Fruit fly (Drosophila melanogaster) whole organism, pupa: ENCODE measurements around the gene Oseg4.
A peak's percentile ranks its signal among the peaks of the same experiment; 100 is the strongest.

ENCODE experiments used
- CG12605 ChIP-seq: fragments of 200-800 bp; sonication (Bioruptor generic); IDR thresholded peaks from 2 replicates; pipeline ENCODE4 v1.3.6; 2022; ENCODE audit warnings: missing biosample characterization, missing genetic modification characterization
- CG13204 ChIP-seq: fragments of 200-800 bp; sonication (Bioruptor generic); optimal IDR thresholded peaks from 2 replicates; lab custom pipeline; 2018; ENCODE audit warnings: missing biosample characterization, mild to moderate bottlenecking, missing genetic modification characterization, moderate library complexity
- CG14655 ChIP-seq: fragments of 200-800 bp; sonication (Bioruptor generic); optimal IDR thresholded peaks from 3 replicates; lab custom pipeline; 2017; ENCODE audit warnings: mild to moderate bottlenecking, missing biosample characterization, missing genetic modification reagents, missing genetic modification characterization
- CG15710 ChIP-seq: fragments of 200-800 bp; sonication (Bioruptor generic); optimal IDR thresholded peaks from 2 replicates; lab custom pipeline; 2018; ENCODE audit warnings: missing biosample characterization, mild to moderate bottlenecking, missing genetic modification characterization, moderate library complexity
- CG17806 ChIP-seq: fragments of 200-800 bp; sonication (Bioruptor generic); optimal IDR thresholded peaks from 2 replicates; lab custom pipeline; 2018; ENCODE audit warnings: missing biosample characterization, mild to moderate bottlenecking, missing genetic modification characterization, moderate library complexity
- CG34367 ChIP-seq: fragments of 200-800 bp; sonication (Bioruptor generic); optimal IDR thresholded peaks from 2 replicates; lab custom pipeline; 2018; ENCODE audit warnings: missing biosample characterization, mild to moderate bottlenecking, missing genetic modification characterization
- CG8159 ChIP-seq: fragments of 200-800 bp; sonication (Bioruptor generic); optimal IDR thresholded peaks from 3 replicates; lab custom pipeline; 2018; ENCODE audit warnings: missing biosample characterization, mild to moderate bottlenecking, missing genetic modification characterization, moderate library complexity
- CG8301 ChIP-seq: fragments of 200-800 bp; sonication (Bioruptor generic); optimal IDR thresholded peaks from 2 replicates; lab custom pipeline; 2018; ENCODE audit warnings: missing biosample characterization, mild to moderate bottlenecking, missing genetic modification characterization
- CG9948 ChIP-seq: fragments of 200-800 bp; sonication (Bioruptor generic); optimal IDR thresholded peaks from 2 replicates; lab custom pipeline; 2018; ENCODE audit warnings: missing biosample characterization, mild to moderate bottlenecking, missing genetic modification characterization, moderate library complexity
- D1 ChIP-seq: fragments of 200-800 bp; sonication (Bioruptor generic); optimal IDR thresholded peaks from 2 replicates; lab custom pipeline; 2018; ENCODE audit warnings: missing biosample characterization, mild to moderate bottlenecking, missing genetic modification characterization, moderate library complexity
- EcR ChIP-seq: fragments of 200-800 bp; sonication (Bioruptor generic); optimal IDR thresholded peaks from 3 replicates; lab custom pipeline; 2019; ENCODE audit warnings: missing biosample characterization, missing genetic modification characterization, mild to moderate bottlenecking, moderate library complexity, missing genetic modification reagents
- Ets98B ChIP-seq: fragments of 200-800 bp; sonication (Bioruptor generic); IDR thresholded peaks from 2 replicates; pipeline ENCODE4 v1.3.6; 2022; ENCODE audit warnings: missing biosample characterization, missing genetic modification characterization
- Pif1A ChIP-seq: fragments of 200-800 bp; sonication (Bioruptor generic); optimal IDR thresholded peaks from 3 replicates; lab custom pipeline; 2016; ENCODE audit warnings: missing biosample characterization, missing genetic modification characterization
- Pif1B ChIP-seq: fragments of 200-800 bp; sonication (Bioruptor generic); optimal IDR thresholded peaks from 3 replicates; lab custom pipeline; 2016; ENCODE audit warnings: missing biosample characterization, missing genetic modification characterization
- Snoo ChIP-seq: fragments of 200-800 bp; sonication (Bioruptor generic); optimal IDR thresholded peaks from 3 replicates; lab custom pipeline; 2017; ENCODE audit warnings: missing biosample characterization, mild to moderate bottlenecking, missing genetic modification characterization, inconsistent platforms
- fd96Ca ChIP-seq: fragments of 200-800 bp; sonication (Bioruptor generic); IDR thresholded peaks from 3 replicates; pipeline ENCODE4 v1.3.6; 2022; ENCODE audit warnings: missing biosample characterization, missing genetic modification characterization
- gl ChIP-seq: fragments of 200-800 bp; sonication (Bioruptor generic); optimal IDR thresholded peaks from 2 replicates; lab custom pipeline; 2018; ENCODE audit warnings: missing biosample characterization, mild to moderate bottlenecking, missing genetic modification characterization
- rn ChIP-seq: fragments of 200-800 bp; sonication (Bioruptor generic); IDR thresholded peaks from 2 replicates; pipeline ENCODE4 v1.3.6; 2022; ENCODE audit warnings: missing biosample characterization, missing genetic modification characterization

Oseg4 gene

DNA sequence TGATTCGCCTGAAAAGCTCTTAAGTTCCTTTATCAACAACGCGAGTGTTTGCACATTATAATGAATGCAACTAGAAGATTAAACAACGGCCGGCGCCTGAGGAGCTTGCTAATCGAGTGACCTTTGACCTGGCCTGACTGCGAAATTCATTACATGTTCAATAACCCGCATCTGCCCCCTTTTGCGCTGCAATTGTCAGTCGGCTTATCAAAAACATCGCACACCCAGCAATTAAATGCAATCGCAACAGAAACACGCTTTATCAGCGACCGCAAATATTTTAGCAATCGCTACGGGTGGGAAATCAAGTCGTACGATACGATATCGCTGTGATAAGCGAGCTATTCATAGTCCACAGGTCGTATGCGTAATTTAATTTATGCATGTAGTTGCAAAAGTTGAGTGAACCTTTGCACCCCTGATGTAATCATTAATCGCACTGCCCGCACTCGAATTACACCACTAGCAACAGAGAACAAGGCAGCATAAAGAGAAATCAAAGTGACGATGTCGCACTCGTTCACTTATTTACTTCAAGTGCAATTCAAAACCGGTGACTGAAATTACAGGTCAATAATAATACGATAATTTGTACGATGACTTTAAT, 4.1 kb upstream of the Oseg4 start:
- peak; percentile 5 for TF ChIP-seq gl
- TF ChIP-seq Ets98B = no peak
- no peak for TF ChIP-seq CG8301
- TF ChIP-seq EcR (GFP tag; lab: Kevin White, UChicago) = peak; percentile 78

DNA sequence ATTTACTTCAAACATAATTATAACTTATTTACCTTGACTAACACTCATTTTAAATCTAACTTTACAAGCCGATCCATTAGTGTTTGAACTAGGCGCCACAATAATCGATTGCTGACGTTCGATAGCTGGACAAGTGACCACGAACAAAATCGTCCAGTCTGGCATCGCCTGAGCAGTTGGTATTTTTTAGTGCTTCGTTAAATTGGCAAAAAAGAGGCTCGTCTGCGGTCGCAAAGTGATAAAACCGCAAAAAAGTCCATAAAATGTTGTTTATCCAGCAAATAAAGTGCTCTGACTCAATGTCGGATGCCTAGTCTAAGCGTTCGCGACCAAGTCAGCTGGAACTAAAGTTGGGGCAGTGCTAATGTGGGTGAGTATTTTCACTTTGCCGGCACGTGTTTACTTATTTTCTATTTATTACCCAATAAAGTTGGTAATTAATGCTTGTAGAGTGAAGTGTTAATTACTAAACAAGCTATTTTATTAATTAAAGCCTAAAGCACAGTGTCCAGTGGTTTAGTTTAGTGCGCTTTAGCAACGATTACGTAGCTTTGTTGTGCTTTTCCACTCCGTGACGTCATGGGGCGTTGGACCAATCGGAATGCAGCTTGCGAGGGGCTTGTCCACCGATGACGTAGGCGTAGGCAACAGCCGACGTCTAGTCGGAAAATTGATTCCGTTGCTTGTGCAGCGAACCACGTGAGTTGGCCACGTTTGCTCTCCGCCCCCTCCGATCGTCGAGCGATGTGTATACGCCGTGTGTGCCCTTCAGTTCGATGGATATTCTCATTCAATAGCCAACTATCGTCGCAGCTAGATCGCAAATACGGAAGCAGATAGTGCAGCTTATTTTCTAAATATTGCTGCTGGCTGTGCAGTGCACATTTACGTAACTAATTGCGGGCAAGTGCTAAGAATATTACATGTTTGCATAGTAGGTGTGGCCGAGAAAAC, 3.1 kb upstream of the Oseg4 start, which contains the start of gene Gk2:
TSS of gene Gk2 (plus strand) at position 33 of the 954 bp plus-strand sequence.
- TF ChIP-seq rn (GFP tag; lab: Robert Waterston, UW) (no peak), EcR (GFP tag; lab: Kevin White, UChicago) (peak; percentile 3)

DNA sequence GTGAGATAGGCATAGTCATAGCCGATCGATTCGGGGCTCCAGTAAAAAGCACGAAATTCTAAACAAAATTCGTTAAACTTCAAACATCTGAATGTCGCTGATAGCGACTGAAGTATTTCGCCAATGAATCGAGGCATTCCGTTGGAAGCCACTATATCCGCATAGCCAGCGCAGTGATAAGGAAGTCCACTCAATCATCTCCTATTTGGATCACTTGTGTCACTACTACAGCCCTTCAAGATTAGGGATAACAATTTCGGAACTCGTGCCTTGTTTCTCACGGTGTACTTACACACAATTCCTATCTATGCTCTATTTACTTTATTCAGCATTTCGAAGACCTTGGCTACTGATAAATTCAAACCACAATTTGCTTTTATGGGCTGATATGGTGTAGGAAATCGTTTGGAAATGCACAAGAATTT, 2.3 kb upstream of the Oseg4 start, which contains the start of gene PIG-Wb:
TSS of gene PIG-Wb (minus strand) at position 209 of the 425 bp plus-strand sequence.
- TF ChIP-seq CG8159 (tag; lab: Kevin White, UChicago) = no peak
- TF ChIP-seq CG8301 = no peak
- TF ChIP-seq CG15710 (tag; lab: Kevin White, UChicago) = no peak
- no peak for TF ChIP-seq Snoo (tag; lab: Kevin White, UChicago)
- no peak for TF ChIP-seq Pif1A (GFP tag; lab: Kevin White, UChicago)
- no peak for TF ChIP-seq D1 (tag; lab: Kevin White, UChicago)
- TF ChIP-seq CG9948 (tag; lab: Kevin White, UChicago) = no peak
- TF ChIP-seq gl = no peak
- no peak for TF ChIP-seq CG34367 (tag; lab: Kevin White, UChicago)
- TF ChIP-seq rn (GFP tag; lab: Robert Waterston, UW) = no peak
- no peak for TF ChIP-seq CG13204 (GFP tag; lab: Kevin White, UChicago)
- no peak for TF ChIP-seq Pif1B (GFP tag; lab: Kevin White, UChicago)
- TF ChIP-seq EcR (GFP tag; lab: Kevin White, UChicago) = no peak
- TF ChIP-seq CG17806 = no peak
- no peak for TF ChIP-seq fd96Ca (GFP tag; lab: Robert Waterston, UW)

DNA sequence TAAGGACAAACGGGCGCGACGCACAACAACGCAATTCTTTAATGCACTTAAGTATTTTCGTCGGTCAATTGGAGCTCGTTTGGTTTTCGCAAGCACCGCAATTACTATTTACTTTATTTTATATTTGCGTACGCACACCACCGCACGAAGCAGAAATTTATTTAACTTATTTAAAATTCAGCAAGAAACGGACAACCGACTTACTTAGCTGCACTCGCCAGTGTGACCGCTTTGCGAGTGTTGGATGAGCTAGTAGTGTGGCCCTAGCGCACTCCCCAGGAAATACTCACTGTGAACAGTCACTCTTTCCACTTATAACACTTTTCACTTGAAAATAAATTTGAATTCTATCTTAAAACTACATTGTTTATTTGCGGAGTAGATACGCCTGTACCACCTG, 4.7 kb downstream of the Oseg4 start, which contains the start of gene drpr:
TSS of gene drpr (minus strand) at position 235 of the 400 bp plus-strand sequence.
- TF ChIP-seq Snoo (tag; lab: Kevin White, UChicago) (peak; percentile 53), Ets98B (peak; percentile 15; the same call in 1 of the 2 replicates), D1 (tag; lab: Kevin White, UChicago) (no peak), CG8159 (tag; lab: Kevin White, UChicago) (peak; percentile 18), Pif1A (GFP tag; lab: Kevin White, UChicago) (no peak), Pif1B (GFP tag; lab: Kevin White, UChicago) (peak; percentile 61)
- TF ChIP-seq, all 21 proteins: peak for 4

DNA sequence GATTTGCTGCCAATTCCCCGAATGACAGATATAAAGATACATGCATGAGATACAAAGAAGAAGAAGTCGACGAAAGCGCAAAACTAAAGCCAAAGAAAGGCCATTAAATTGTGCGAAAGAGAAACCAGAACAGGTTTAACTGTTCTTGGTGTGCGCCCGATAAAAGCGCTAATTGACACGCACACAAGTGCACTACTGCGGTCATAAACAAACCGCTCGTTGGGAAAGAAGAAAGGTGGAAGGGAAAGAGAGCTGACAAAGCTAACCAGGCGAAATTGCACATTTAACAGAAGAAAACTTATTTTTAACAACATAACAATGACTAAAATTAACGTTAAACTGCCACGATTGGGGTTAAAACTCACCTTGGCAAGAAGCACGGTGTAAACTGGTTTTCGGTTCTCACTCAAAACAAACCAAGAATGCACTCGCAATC, 5.4 kb downstream of the Oseg4 start:
- TF ChIP-seq CG9948 (tag; lab: Kevin White, UChicago) = no peak
- peak; percentile 73 for TF ChIP-seq EcR (GFP tag; lab: Kevin White, UChicago)
- TF ChIP-seq CG13204 (GFP tag; lab: Kevin White, UChicago) = peak; percentile 3

DNA sequence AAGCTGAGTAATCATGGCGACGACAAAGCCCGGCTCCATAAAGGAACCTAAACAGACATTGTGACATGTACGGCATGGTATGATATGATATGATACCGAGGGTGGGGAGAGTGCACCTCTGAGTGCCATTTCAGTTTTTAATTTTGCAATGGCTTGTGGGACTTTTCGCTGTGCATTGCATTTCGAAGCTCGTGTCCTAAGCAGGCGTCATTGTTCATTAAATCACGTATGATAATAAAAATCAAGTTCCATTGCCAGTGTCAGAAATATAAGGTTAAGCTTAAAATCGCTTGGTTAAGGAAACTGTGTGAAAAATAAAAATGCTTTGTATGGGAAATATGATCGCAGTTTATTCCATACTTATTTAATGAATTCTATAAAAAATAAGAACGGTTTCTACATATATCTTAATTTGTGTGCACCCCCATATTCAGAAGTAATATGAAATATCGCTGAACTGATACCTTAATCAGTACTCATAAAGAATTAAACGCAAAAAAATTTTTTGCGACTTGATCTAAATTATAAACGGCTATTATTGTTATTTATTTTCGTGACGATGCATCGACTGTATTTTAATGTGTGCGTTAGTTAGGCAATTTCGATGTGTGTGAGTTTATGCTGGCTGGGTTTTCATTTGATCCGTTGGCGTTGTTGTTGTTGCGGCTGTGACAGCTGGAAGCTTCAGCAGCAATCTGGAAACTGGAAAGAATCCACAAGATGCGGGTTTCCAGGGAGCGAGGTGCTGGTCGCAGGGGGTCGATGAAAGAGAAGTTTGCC, 6.0 kb downstream of the Oseg4 start:
- TF ChIP-seq EcR (GFP tag; lab: Kevin White, UChicago) (no peak), CG14655 (GFP tag; lab: Kevin White, UChicago) (no peak), CG8301 (no peak), fd96Ca (GFP tag; lab: Robert Waterston, UW) (no peak), CG13204 (GFP tag; lab: Kevin White, UChicago) (no peak), CG9948 (tag; lab: Kevin White, UChicago) (no peak), CG15710 (tag; lab: Kevin White, UChicago) (no peak)
- TF ChIP-seq, all 21 proteins: peak for 0

DNA sequence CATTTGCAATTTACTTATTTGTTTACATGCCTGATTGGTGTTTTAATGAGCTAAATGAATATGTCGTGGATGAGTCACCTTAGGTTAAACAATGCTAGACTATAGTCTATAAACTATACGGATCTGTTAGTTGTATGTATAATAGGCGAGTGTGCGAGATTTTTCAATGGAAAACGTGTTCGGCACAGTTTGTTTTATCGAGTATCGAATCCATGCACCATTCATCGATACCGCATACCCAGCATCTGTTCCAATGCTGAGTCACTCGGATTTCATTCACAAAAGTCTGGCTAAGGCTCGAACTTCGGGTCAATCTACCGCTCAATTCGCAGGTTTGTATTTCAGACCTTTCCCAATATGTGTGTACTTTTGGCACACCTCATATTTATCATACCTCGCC, 8.1 kb downstream of the Oseg4 start:
- TF ChIP-seq Pif1B (GFP tag; lab: Kevin White, UChicago) (no peak), gl (no peak), CG12605 (no peak), Ets98B (no peak), D1 (tag; lab: Kevin White, UChicago) (no peak)
- TF ChIP-seq, all 21 proteins: peak for 0
